Fruit fly (Drosophila melanogaster) whole organism, wandering third instar larva: Measurements from ENCODE around the gene APP-BP1.
A peak's percentile ranks its signal among the peaks of the same experiment; 100 is the strongest.

Experiments
- Abd-B ChIP-seq: fragments of >200 bp; optimal IDR thresholded peaks from 2 replicates; lab custom pipeline; 2017; ENCODE audit warnings: missing biosample characterization, missing genetic modification characterization
- CG32264 ChIP-seq: fragments of 200-800 bp; sonication (Bioruptor generic); optimal IDR thresholded peaks from 2 replicates; lab custom pipeline; 2016; ENCODE audit warnings: missing biosample characterization, missing genetic modification characterization
- CG9705 ChIP-seq: fragments of 200-800 bp; sonication (Bioruptor generic); optimal IDR thresholded peaks from 2 replicates; lab custom pipeline; 2018; ENCODE audit warnings: missing biosample characterization, mild to moderate bottlenecking, missing genetic modification characterization
- CrebA ChIP-seq: fragments of 200-800 bp; sonication (Bioruptor generic); optimal IDR thresholded peaks from 2 replicates; lab custom pipeline; 2016; ENCODE audit warnings: missing biosample characterization, mild to moderate bottlenecking, missing genetic modification characterization, borderline replicate concordance
- Dfd ChIP-seq: fragments of >200 bp; optimal IDR thresholded peaks from 2 replicates; lab custom pipeline; 2017; ENCODE audit warnings: missing biosample characterization, missing genetic modification characterization
- Dif ChIP-seq: fragments of 200-275, 200-300 bp; sonication (Bioruptor generic); optimal IDR thresholded peaks from 2 replicates; lab custom pipeline; 2018; ENCODE audit warnings: missing biosample characterization, missing genetic modification characterization; ENCODE audit not compliant: partially characterized antibody
- GATAd ChIP-seq: sonication (Bioruptor generic); optimal IDR thresholded peaks from 2 replicates; lab custom pipeline; 2016; ENCODE audit warnings: missing biosample characterization, missing genetic modification characterization
- HLH106 ChIP-seq: fragments of 200-800 bp; optimal IDR thresholded peaks from 3 replicates; lab custom pipeline; 2019; ENCODE audit warnings: missing biosample characterization, mild to moderate bottlenecking, missing genetic modification characterization, moderate library complexity
- Hnf4 ChIP-seq: fragments of 200-800 bp; sonication (Bioruptor generic); optimal IDR thresholded peaks from 2 replicates; lab custom pipeline; 2016; ENCODE audit warnings: missing biosample characterization, mild to moderate bottlenecking, missing genetic modification characterization
- Hr78 ChIP-seq: fragments of >200 bp; optimal IDR thresholded peaks from 2 replicates; lab custom pipeline; 2017; ENCODE audit warnings: missing biosample characterization, missing genetic modification characterization
- Hr83 ChIP-seq: fragments of 200-300 bp; sonication (Bioruptor generic); optimal IDR thresholded peaks from 2 replicates; lab custom pipeline; 2016; ENCODE audit warnings: missing biosample characterization, mild to moderate bottlenecking, missing genetic modification characterization, moderate library complexity; ENCODE audit not compliant: poor library complexity, severe bottlenecking
- Jra ChIP-seq: sonication (Bioruptor generic); optimal IDR thresholded peaks from 2 replicates; lab custom pipeline; 2016; ENCODE audit warnings: missing biosample characterization, missing genetic modification characterization
- Mio ChIP-seq: sonication (Bioruptor generic); optimal IDR thresholded peaks from 2 replicates; lab custom pipeline; 2016; ENCODE audit warnings: missing biosample characterization, missing genetic modification characterization
- Myc ChIP-seq: fragments of >200 bp; optimal IDR thresholded peaks from 2 replicates; lab custom pipeline; 2017
- N ChIP-seq: fragments of >200 bp; optimal IDR thresholded peaks from 2 replicates; lab custom pipeline; 2018; ENCODE audit warnings: missing biosample characterization, missing external identifiers, missing genetic modification characterization
- OdsH ChIP-seq: fragments of 200-800 bp; sonication (Bioruptor generic); optimal IDR thresholded peaks from 2 replicates; lab custom pipeline; 2016; ENCODE audit warnings: missing biosample characterization, mild to moderate bottlenecking, missing genetic modification characterization
- Rel ChIP-seq, 2 experiments: fragments of 200-800 bp; sonication (Bioruptor generic) in 1 of 2; optimal IDR thresholded peaks; 2 replicates in 1 of 2; 3 replicates in 1 of 2; lab custom pipeline; 2016 to 2019; ENCODE audit warnings: mild to moderate bottlenecking in 2 of 2, missing biosample characterization in 2 of 2, missing genetic modification characterization in 2 of 2, moderate library complexity in 1 of 2
- Sp1 ChIP-seq: fragments of 200-800 bp; sonication (Bioruptor generic); optimal IDR thresholded peaks from 3 replicates; lab custom pipeline; 2019; ENCODE audit warnings: missing biosample characterization, mild to moderate bottlenecking, missing genetic modification characterization, moderate library complexity
- Vsx2 ChIP-seq: fragments of 200-300, 225-300 bp; sonication (Bioruptor generic); optimal IDR thresholded peaks from 2 replicates; lab custom pipeline; 2018; ENCODE audit warnings: missing biosample characterization, missing genetic modification characterization; ENCODE audit not compliant: partially characterized antibody
- br ChIP-seq: fragments of 200-800 bp; sonication (Bioruptor generic); optimal IDR thresholded peaks from 2 replicates; lab custom pipeline; 2016; ENCODE audit warnings: missing biosample characterization, missing genetic modification characterization
- brk ChIP-seq: fragments of 200-800 bp; sonication (Bioruptor generic); optimal IDR thresholded peaks from 2 replicates; lab custom pipeline; 2016; ENCODE audit warnings: missing biosample characterization, mild to moderate bottlenecking, missing genetic modification characterization
- dl ChIP-seq, 2 experiments: fragments of 175-275, 200-275 bp in 1 of 2; fragments of 200-275 bp in 1 of 2; sonication (Bioruptor generic); optimal IDR thresholded peaks; lab custom pipeline; 2018; ENCODE audit warnings: mild to moderate bottlenecking in 2 of 2, missing biosample characterization in 2 of 2, missing genetic modification characterization in 2 of 2, moderate library complexity in 2 of 2; ENCODE audit not compliant: partially characterized antibody in 2 of 2, insufficient read depth in 1 of 2
- dmrt93B ChIP-seq: fragments of 200-800 bp; sonication (Bioruptor generic); optimal IDR thresholded peaks from 2 replicates; lab custom pipeline; 2018; ENCODE audit warnings: missing biosample characterization, mild to moderate bottlenecking, missing genetic modification characterization
- dsf ChIP-seq: sonication (Bioruptor generic); optimal IDR thresholded peaks from 2 replicates; lab custom pipeline; 2016; ENCODE audit warnings: missing biosample characterization, missing genetic modification characterization, borderline replicate concordance
- ey ChIP-seq: fragments of 200-800 bp; sonication (Bioruptor generic); optimal IDR thresholded peaks from 2 replicates; lab custom pipeline; 2016; ENCODE audit warnings: missing biosample characterization, missing genetic modification characterization
- foxo ChIP-seq, 2 experiments: fragments of 200-800 bp; sonication (Bioruptor generic); optimal IDR thresholded peaks; 2 replicates in 1 of 2; 3 replicates in 1 of 2; lab custom pipeline; 2016 to 2017; ENCODE audit warnings: missing biosample characterization in 2 of 2, missing genetic modification characterization in 2 of 2
- fru ChIP-seq: fragments of 200-800 bp; sonication (Bioruptor generic); optimal IDR thresholded peaks from 3 replicates; lab custom pipeline; 2016; ENCODE audit warnings: missing biosample characterization, mild to moderate bottlenecking, missing genetic modification characterization
- h ChIP-seq: fragments of 200-800 bp; sonication (Bioruptor generic); optimal IDR thresholded peaks from 3 replicates; lab custom pipeline; 2016; ENCODE audit warnings: missing biosample characterization, mild to moderate bottlenecking, missing genetic modification characterization
- jim ChIP-seq: fragments of 175-275, 200-325 bp; sonication (Bioruptor generic); optimal IDR thresholded peaks from 2 replicates; lab custom pipeline; 2016; ENCODE audit warnings: missing biosample characterization, mild to moderate bottlenecking, missing genetic modification characterization
- lola ChIP-seq: fragments of >200 bp; optimal IDR thresholded peaks from 2 replicates; lab custom pipeline; 2017; ENCODE audit warnings: missing biosample characterization, missing genetic modification characterization
- pan ChIP-seq: fragments of >200 bp; optimal IDR thresholded peaks from 2 replicates; lab custom pipeline; 2017
- psq ChIP-seq: fragments of 200-800 bp; sonication (Bioruptor generic); optimal IDR thresholded peaks from 3 replicates; lab custom pipeline; 2017; ENCODE audit warnings: missing biosample characterization, mild to moderate bottlenecking, missing genetic modification characterization, moderate library complexity
- rgr ChIP-seq: fragments of 200-800 bp; sonication (Bioruptor generic); optimal IDR thresholded peaks from 3 replicates; lab custom pipeline; 2016; ENCODE audit warnings: missing biosample characterization, mild to moderate bottlenecking, missing genetic modification characterization
- sv ChIP-seq: fragments of 200-800 bp; sonication (Bioruptor generic); optimal IDR thresholded peaks from 3 replicates; lab custom pipeline; 2016; ENCODE audit warnings: missing biosample characterization, missing genetic modification characterization
- tai ChIP-seq: sonication (Bioruptor generic); optimal IDR thresholded peaks from 2 replicates; lab custom pipeline; 2016; ENCODE audit warnings: missing biosample characterization, missing genetic modification characterization
- usp ChIP-seq: fragments of >200 bp; optimal IDR thresholded peaks from 2 replicates; lab custom pipeline; 2017; ENCODE audit warnings: missing biosample characterization, missing genetic modification characterization
- woc ChIP-seq: sonication (Bioruptor generic); optimal IDR thresholded peaks from 2 replicates; lab custom pipeline; 2016; ENCODE audit warnings: missing biosample characterization, mild to moderate bottlenecking, missing genetic modification characterization

APP-BP1 gene

dm6 chr3L:11062441-11062840 is 35.8 kb upstream of the APP-BP1 start, which contains the start of gene CG32069:
Gene CG32069, minus strand, starts transcription at chr3L:11062614.
- TF ChIP-seq GATAd (no peak), rgr (no peak), Rel (GFP tag; optimal IDR thresholded peaks at IDR 0.05; lab: Kevin White, UChicago) (no peak), Rel (tag; optimal IDR thresholded peaks at IDR 0.05; lab: Kevin White, UChicago) (no peak), pan (lab: Kevin White, UChicago) (no peak), sv (GFP tag; lab: Kevin White, UChicago) (no peak), dmrt93B (no peak), jim (GFP tag; lab: Kevin White, UChicago) (no peak), Mio (GFP tag; lab: Kevin White, UChicago) (no peak), Vsx2 (no peak), lola (no peak), CrebA (GFP tag; lab: Kevin White, UChicago) (no peak), dl (GFP tag; optimal IDR thresholded peaks at IDR 0.05; lab: Kevin White, UChicago; ENCODE audit: insufficient read depth in 1 of 2, partially characterized antibody in 2 of 2) (no peak), br (no peak), Jra (GFP tag; lab: Kevin White, UChicago) (no peak), ey (GFP tag; lab: Kevin White, UChicago) (no peak), HLH106 (tag; lab: Kevin White, UChicago) (no peak), N (GFP tag; lab: Kevin White, UChicago) (no peak), Abd-B (no peak)

dm6 chr3L:11064689-11065088 is 33.5 kb upstream of the APP-BP1 start, which contains the start of the genes CG32075, CG45101 and SuUR:
Gene CG32075, minus strand, starts transcription at chr3L:11064941.
Gene CG45101, plus strand, starts transcription at chr3L:11064991.
Gene SuUR, plus strand, starts transcription at chr3L:11064991.
- TF ChIP-seq Hr78 (GFP tag; lab: Kevin White, UChicago) (no peak), CG32264 (GFP tag; lab: Kevin White, UChicago) (peak; percentile 41), Dif (GFP tag; lab: Kevin White, UChicago) (no peak), psq (GFP tag; lab: Kevin White, UChicago) (peak; percentile 80), CG9705 (GFP tag; lab: Kevin White, UChicago) (peak; percentile 85), h (peak; percentile 92), brk (GFP tag; lab: Kevin White, UChicago) (no peak), dsf (GFP tag; lab: Kevin White, UChicago) (peak; percentile 87), foxo (GFP tag; optimal IDR thresholded peaks at IDR 0.05; lab: Kevin White, UChicago) (peak; percentile 43 to 90), pan (lab: Kevin White, UChicago) (no peak), fru (peak; percentile 85), CrebA (GFP tag; lab: Kevin White, UChicago) (no peak), Myc (lab: Kevin White, UChicago) (peak; percentile 98), Dfd (no peak), OdsH (GFP tag; lab: Kevin White, UChicago) (peak; percentile 87), GATAd (peak; percentile 74), Hr83 (GFP tag; lab: Kevin White, UChicago) (peak; percentile 65), Abd-B (no peak), jim (GFP tag; lab: Kevin White, UChicago) (no peak), Sp1 (GFP tag; lab: Kevin White, UChicago) (peak; percentile 78), tai (GFP tag; lab: Kevin White, UChicago) (no peak), lola (no peak), Rel (GFP tag; optimal IDR thresholded peaks at IDR 0.05; lab: Kevin White, UChicago) (no peak), Rel (tag; optimal IDR thresholded peaks at IDR 0.05; lab: Kevin White, UChicago) (peak; percentile 46), rgr (peak; percentile 92), usp (GFP tag; lab: Kevin White, UChicago) (no peak), Hnf4 (peak; percentile 93), Jra (GFP tag; lab: Kevin White, UChicago) (peak; percentile 88), woc (GFP tag; lab: Kevin White, UChicago) (peak; percentile 94), ey (GFP tag; lab: Kevin White, UChicago) (peak; percentile 90), br (peak; percentile 85), HLH106 (tag; lab: Kevin White, UChicago) (peak; percentile 89), Vsx2 (no peak), sv (GFP tag; lab: Kevin White, UChicago) (peak; percentile 90)
- TF ChIP-seq, all 38 proteins: peak for 21
